Fruit fly (Drosophila melanogaster) whole organism, embryonic: Measurements from ENCODE around the gene CG43095.

Source experiments
- Atf3 ChIP-seq: fragments of 200-800 bp; sonication (Bioruptor generic); optimal IDR thresholded peaks from 3 replicates; lab custom pipeline; 2016; ENCODE audit warnings: missing biosample characterization, missing genetic modification characterization
- Blimp-1 ChIP-seq: fragments of 200-800 bp; sonication (Bioruptor generic); optimal IDR thresholded peaks from 3 replicates; lab custom pipeline; 2018; ENCODE audit warnings: missing biosample characterization, missing genetic modification characterization, mild to moderate bottlenecking, moderate library complexity, missing genetic modification reagents
- CG10147 ChIP-seq: fragments of 200-800 bp; sonication (Bioruptor generic); optimal IDR thresholded peaks from 2 replicates; lab custom pipeline; 2019; ENCODE audit warnings: missing biosample characterization, mild to moderate bottlenecking, missing genetic modification characterization, moderate library complexity
- CG12071 ChIP-seq: fragments of 200-800 bp; sonication (Bioruptor generic); optimal IDR thresholded peaks from 3 replicates; lab custom pipeline; 2018; ENCODE audit warnings: missing biosample characterization, mild to moderate bottlenecking, missing genetic modification characterization
- CG13894 ChIP-seq: fragments of 200-800 bp; sonication (Bioruptor generic); optimal IDR thresholded peaks from 3 replicates; lab custom pipeline; 2018; ENCODE audit warnings: missing biosample characterization, mild to moderate bottlenecking, missing genetic modification characterization, moderate library complexity
- CG14710 ChIP-seq: fragments of 200-800 bp; sonication (Bioruptor generic); optimal IDR thresholded peaks from 3 replicates; lab custom pipeline; 2019; ENCODE audit warnings: missing biosample characterization, mild to moderate bottlenecking, missing genetic modification characterization, moderate library complexity
- CG15269 ChIP-seq: fragments of 200-800 bp; sonication (Bioruptor generic); optimal IDR thresholded peaks from 2 replicates; lab custom pipeline; 2018; ENCODE audit warnings: missing biosample characterization, mild to moderate bottlenecking, missing genetic modification characterization, moderate library complexity
- CG15479 ChIP-seq: fragments of 200-800 bp; sonication (Bioruptor generic); optimal IDR thresholded peaks from 3 replicates; lab custom pipeline; 2019; ENCODE audit warnings: missing biosample characterization, mild to moderate bottlenecking, missing genetic modification characterization, moderate library complexity
- CG17328 ChIP-seq: fragments of 200-800 bp; sonication (Bioruptor generic); IDR thresholded peaks from 2 replicates; pipeline ENCODE4 v1.3.6; 2022; ENCODE audit warnings: missing biosample characterization, missing genetic modification characterization
- CG18011 ChIP-seq: fragments of 200-800 bp; sonication (Bioruptor generic); optimal IDR thresholded peaks from 2 replicates; lab custom pipeline; 2017; ENCODE audit warnings: missing biosample characterization, missing genetic modification characterization, mild to moderate bottlenecking, moderate library complexity, missing genotype
- CG18262 ChIP-seq: fragments of 200-800 bp; optimal IDR thresholded peaks from 3 replicates; lab custom pipeline; 2019; ENCODE audit warnings: missing biosample characterization, mild to moderate bottlenecking, missing genetic modification characterization, moderate library complexity
- CG2712 ChIP-seq: fragments of 200-800 bp; optimal IDR thresholded peaks from 3 replicates; lab custom pipeline; 2019; ENCODE audit warnings: missing biosample characterization, mild to moderate bottlenecking, missing genetic modification characterization, moderate library complexity
- CG31441 ChIP-seq: fragments of 200-800 bp; sonication (Bioruptor generic); IDR thresholded peaks from 2 replicates; pipeline ENCODE4 v1.3.6; 2022; ENCODE audit warnings: missing biosample characterization, missing genetic modification characterization
- CG32532 ChIP-seq: fragments of 200-800 bp; sonication (Bioruptor generic); IDR thresholded peaks from 2 replicates; pipeline ENCODE4 v1.3.6; 2022; ENCODE audit warnings: missing biosample characterization, missing genetic modification characterization
- CG4282 ChIP-seq: fragments of 200-800 bp; sonication (Bioruptor generic); optimal IDR thresholded peaks from 2 replicates; lab custom pipeline; 2016; ENCODE audit warnings: missing biosample characterization, missing genetic modification characterization
- CG4707 ChIP-seq: fragments of 200-800 bp; sonication (Bioruptor generic); optimal IDR thresholded peaks from 2 replicates; lab custom pipeline; 2018; ENCODE audit warnings: missing biosample characterization, mild to moderate bottlenecking, missing genetic modification characterization, moderate library complexity
- CG4854 ChIP-seq: fragments of 200-800 bp; sonication (Bioruptor generic); optimal IDR thresholded peaks from 2 replicates; lab custom pipeline; 2016; ENCODE audit warnings: missing biosample characterization, missing genetic modification characterization, inconsistent platforms
- CG6683 ChIP-seq: fragments of 200-800 bp; sonication (Bioruptor generic); optimal IDR thresholded peaks from 2 replicates; lab custom pipeline; 2017; ENCODE audit warnings: missing biosample characterization, mild to moderate bottlenecking, missing genetic modification characterization, missing genetic modification reagents
- CG6765 ChIP-seq: fragments of 200-800 bp; sonication (Bioruptor generic); optimal IDR thresholded peaks from 3 replicates; lab custom pipeline; 2017; ENCODE audit warnings: missing biosample characterization, mild to moderate bottlenecking, missing genetic modification characterization
- CG7786 ChIP-seq: fragments of 200-800 bp; sonication (Bioruptor generic); optimal IDR thresholded peaks from 2 replicates; lab custom pipeline; 2016; ENCODE audit warnings: missing biosample characterization, missing genetic modification characterization
- CG7839 ChIP-seq: fragments of 200-800 bp; sonication (Bioruptor generic); optimal IDR thresholded peaks from 3 replicates; lab custom pipeline; 2018; ENCODE audit warnings: missing biosample characterization, mild to moderate bottlenecking, missing genetic modification characterization, moderate library complexity
- CG8388 ChIP-seq: fragments of 200-800 bp; sonication (Bioruptor generic); optimal IDR thresholded peaks from 2 replicates; lab custom pipeline; 2019; ENCODE audit warnings: missing biosample characterization, mild to moderate bottlenecking, missing genetic modification characterization, moderate library complexity
- Dad ChIP-seq: fragments of 200-800 bp; sonication (Bioruptor generic); optimal IDR thresholded peaks from 3 replicates; lab custom pipeline; 2016; ENCODE audit warnings: missing biosample characterization, missing genetic modification characterization
- Dll ChIP-seq: fragments of 200-800 bp; sonication (Bioruptor generic); IDR thresholded peaks from 4 replicates; pipeline ENCODE4 v1.3.6; 2022; ENCODE audit warnings: missing biosample characterization, missing genetic modification characterization; ENCODE audit not compliant: partially characterized antibody
- Doc2 ChIP-seq: fragments of 200-800 bp; sonication (Bioruptor generic); IDR thresholded peaks from 2 replicates; pipeline ENCODE4 v1.3.6; 2022; ENCODE audit warnings: missing biosample characterization, missing genetic modification characterization
- Dp ChIP-seq: fragments of 200-800 bp; sonication (Bioruptor generic); optimal IDR thresholded peaks from 2 replicates; lab custom pipeline; 2018; ENCODE audit warnings: missing biosample characterization, mild to moderate bottlenecking, missing genetic modification characterization, moderate library complexity
- Elba2 ChIP-seq: fragments of 200-800 bp; sonication (Bioruptor generic); optimal IDR thresholded peaks from 3 replicates; lab custom pipeline; 2016; ENCODE audit warnings: missing biosample characterization, missing genetic modification characterization
- Hey ChIP-seq: fragments of 200-800 bp; sonication (Bioruptor generic); optimal IDR thresholded peaks from 3 replicates; lab custom pipeline; 2018; ENCODE audit warnings: missing biosample characterization, mild to moderate bottlenecking, missing genetic modification characterization
- Jarid2 ChIP-seq: fragments of 200-800 bp; sonication (Bioruptor generic); optimal IDR thresholded peaks from 3 replicates; lab custom pipeline; 2017; ENCODE audit warnings: mild to moderate bottlenecking, missing biosample characterization, missing genetic modification reagents, missing genetic modification characterization
- Lim3 ChIP-seq: fragments of 200-800 bp; sonication (Bioruptor generic); IDR thresholded peaks from 2 replicates; pipeline ENCODE4 v1.3.6; 2022; ENCODE audit warnings: missing biosample characterization, missing genetic modification characterization
- MBD-R2 ChIP-seq: fragments of 200-800 bp; sonication (Bioruptor generic); IDR thresholded peaks from 2 replicates; pipeline ENCODE4 v1.3.6; 2022; ENCODE audit warnings: missing biosample characterization, missing genetic modification characterization
- NFAT ChIP-seq: fragments of 200-800 bp; sonication (Bioruptor generic); IDR thresholded peaks from 2 replicates; pipeline ENCODE4 v1.3.6; 2022; ENCODE audit warnings: missing biosample characterization, missing genetic modification characterization
- Spps ChIP-seq: fragments of 200-800 bp; sonication (Bioruptor generic); optimal IDR thresholded peaks from 2 replicates; lab custom pipeline; 2018; ENCODE audit warnings: missing biosample characterization, mild to moderate bottlenecking, missing genetic modification characterization
- bowl ChIP-seq: fragments of 200-800 bp; sonication (Bioruptor generic); IDR thresholded peaks from 2 replicates; pipeline ENCODE4 v1.3.6; 2022; ENCODE audit warnings: missing biosample characterization, missing genetic modification characterization
- br ChIP-seq: fragments of >200 bp; optimal IDR thresholded peaks from 2 replicates; lab custom pipeline; 2017
- dati ChIP-seq: fragments of 200-800 bp; sonication (Bioruptor generic); IDR thresholded peaks from 2 replicates; pipeline ENCODE4 v1.3.6; 2022; ENCODE audit warnings: missing biosample characterization, missing genetic modification characterization
- esg ChIP-seq: fragments of 200-800 bp; sonication (Bioruptor generic); conservative IDR thresholded peaks from 2 replicates; pipeline ENCODE4 v1.3.6; 2022; ENCODE audit warnings: missing biosample characterization, missing genetic modification characterization
- kah ChIP-seq: fragments of 200-800 bp; sonication (Bioruptor generic); optimal IDR thresholded peaks from 2 replicates; lab custom pipeline; 2018; ENCODE audit warnings: missing biosample characterization, mild to moderate bottlenecking, missing genetic modification characterization
- kay ChIP-seq: fragments of 200-800 bp; sonication (Bioruptor generic); optimal IDR thresholded peaks from 2 replicates; lab custom pipeline; 2016; ENCODE audit warnings: missing biosample characterization, missing genetic modification characterization
- phol ChIP-seq: fragments of 200-800 bp; sonication (Bioruptor generic); optimal IDR thresholded peaks from 3 replicates; lab custom pipeline; 2018; ENCODE audit warnings: missing biosample characterization, mild to moderate bottlenecking, missing genetic modification characterization, moderate library complexity
- psq ChIP-seq: fragments of 200-800 bp; sonication (Bioruptor generic); optimal IDR thresholded peaks from 2 replicates; lab custom pipeline; 2017; ENCODE audit warnings: missing biosample characterization, missing genetic modification characterization
- pzg ChIP-seq: fragments of 200-800 bp; sonication (Bioruptor generic); optimal IDR thresholded peaks from 3 replicates; lab custom pipeline; 2018; ENCODE audit warnings: missing biosample characterization, mild to moderate bottlenecking, missing genetic modification characterization, moderate library complexity
- ranshi ChIP-seq: fragments of 200-800 bp; sonication (Bioruptor generic); IDR thresholded peaks from 2 replicates; pipeline ENCODE4 v1.3.6; 2022; ENCODE audit warnings: missing biosample characterization, missing genetic modification characterization
- salm ChIP-seq: fragments of 200-800 bp; sonication (Bioruptor generic); optimal IDR thresholded peaks from 2 replicates; lab custom pipeline; 2018; ENCODE audit warnings: missing biosample characterization, mild to moderate bottlenecking, missing genetic modification characterization
- shn ChIP-seq: fragments of 200-800 bp; sonication (Bioruptor generic); optimal IDR thresholded peaks from 3 replicates; lab custom pipeline; 2016; ENCODE audit warnings: missing biosample characterization, missing genetic modification characterization
- slp2 ChIP-seq: fragments of 200-800 bp; sonication (Bioruptor generic); optimal IDR thresholded peaks from 2 replicates; lab custom pipeline; 2016; ENCODE audit warnings: missing biosample characterization, missing genetic modification characterization
- stwl ChIP-seq: fragments of 200-800 bp; sonication (Bioruptor generic); optimal IDR thresholded peaks from 3 replicates; lab custom pipeline; 2018; ENCODE audit warnings: missing biosample characterization, mild to moderate bottlenecking, missing genetic modification characterization, moderate library complexity
- trem ChIP-seq: fragments of 200-800 bp; optimal IDR thresholded peaks from 3 replicates; lab custom pipeline; 2019; ENCODE audit warnings: missing biosample characterization, mild to moderate bottlenecking, missing genetic modification characterization, moderate library complexity
- tup ChIP-seq: fragments of 200-800 bp; sonication (Bioruptor generic); optimal IDR thresholded peaks from 2 replicates; lab custom pipeline; 2016; ENCODE audit warnings: missing biosample characterization, mild to moderate bottlenecking, missing genetic modification characterization, moderate library complexity
- yki ChIP-seq: fragments of >200 bp; optimal IDR thresholded peaks from 3 replicates; lab custom pipeline; 2018
- zen2 ChIP-seq: fragments of 200-800 bp; sonication (Bioruptor generic); IDR thresholded peaks from 3 replicates; pipeline ENCODE4 v1.3.6; 2022; ENCODE audit warnings: missing biosample characterization, missing genetic modification characterization; ENCODE audit not compliant: partially characterized antibody
- zf30C ChIP-seq: fragments of 200-800 bp; sonication (Bioruptor generic); optimal IDR thresholded peaks from 3 replicates; lab custom pipeline; 2018; ENCODE audit warnings: missing biosample characterization, mild to moderate bottlenecking, missing genetic modification characterization

The CG43095 gene

dm6 chr3R:22740930-22741329 lies 30.6 kb downstream of the CG43095 start, which contains the start of the genes Dcr-1 and CG6985 (continued):
- TF ChIP-seq dati: no peak
- TF ChIP-seq trem (tag; lab: Kevin White, UChicago): no peak
- TF ChIP-seq stwl (tag; lab: Kevin White, UChicago): peak; percentile 40
- no peak for TF ChIP-seq NFAT (GFP tag; lab: Robert Waterston, UW)
- TF ChIP-seq CG31441 (GFP tag; lab: Robert Waterston, UW): no peak
- TF ChIP-seq CG7786 (GFP tag; lab: Kevin White, UChicago): no peak
- TF ChIP-seq CG4707 (GFP tag; lab: Kevin White, UChicago): no peak
- no peak for TF ChIP-seq CG10147 (GFP tag; lab: Kevin White, UChicago)
- TF ChIP-seq Dll (GFP tag; lab: Robert Waterston, UW): 0 out of 4 replicates have a peak, but pooled peaks have one; percentile 23
- TF ChIP-seq phol (tag; lab: Kevin White, UChicago): no peak
- TF ChIP-seq kah (GFP tag; lab: Kevin White, UChicago): no peak
- TF ChIP-seq yki (lab: Kevin White, UChicago): no peak
- peak; percentile 64 for TF ChIP-seq Dp (GFP tag; lab: Kevin White, UChicago)
- TF ChIP-seq pzg: peak; percentile 42
- TF ChIP-seq tup (GFP tag; lab: Kevin White, UChicago): no peak
- no peak for TF ChIP-seq ranshi (GFP tag; lab: Robert Waterston, UW)
- no peak for TF ChIP-seq CG13894 (tag; lab: Kevin White, UChicago)
- no peak for TF ChIP-seq Atf3
- TF ChIP-seq CG2712 (tag; lab: Kevin White, UChicago): no peak
- TF ChIP-seq CG6765 (GFP tag; lab: Kevin White, UChicago): no peak
- no peak for TF ChIP-seq psq (GFP tag; lab: Kevin White, UChicago)
- TF ChIP-seq kay (GFP tag; lab: Kevin White, UChicago): no peak
- TF ChIP-seq esg (GFP tag; lab: Robert Waterston, UW): no peak
- no peak for TF ChIP-seq slp2 (GFP tag; lab: Kevin White, UChicago)
- no peak for TF ChIP-seq CG7839 (tag; lab: Kevin White, UChicago)
- TF ChIP-seq shn (GFP tag; lab: Kevin White, UChicago): no peak
- no peak for TF ChIP-seq CG8388
- TF ChIP-seq CG32532 (GFP tag; lab: Robert Waterston, UW): no peak
- no peak for TF ChIP-seq Dad (GFP tag; lab: Kevin White, UChicago)
- no peak for TF ChIP-seq Lim3 (GFP tag; lab: Robert Waterston, UW)
- no peak for TF ChIP-seq CG4282 (GFP tag; lab: Kevin White, UChicago)
- TF ChIP-seq CG15269 (tag; lab: Kevin White, UChicago): no peak
- TF ChIP-seq CG12071 (GFP tag; lab: Kevin White, UChicago): no peak
- no peak for TF ChIP-seq CG17328 (GFP tag; lab: Robert Waterston, UW)
- TF ChIP-seq CG6683 (GFP tag; lab: Kevin White, UChicago): no peak
- TF ChIP-seq bowl (GFP tag; lab: Robert Waterston, UW): no peak
- no peak for TF ChIP-seq CG15479 (GFP tag; lab: Kevin White, UChicago)
- TF ChIP-seq salm (tag; lab: Kevin White, UChicago): no peak
- 0 out of 3 replicates have a peak, but pooled peaks have one; percentile 20 for TF ChIP-seq zen2 (GFP tag; lab: Robert Waterston, UW)
- TF ChIP-seq CG4854 (GFP tag; lab: Kevin White, UChicago): no peak
- peak; percentile 50 for TF ChIP-seq CG14710
- TF ChIP-seq zf30C (GFP tag; lab: Kevin White, UChicago): no peak
- no peak for TF ChIP-seq CG18262 (tag; lab: Kevin White, UChicago)
- TF ChIP-seq CG18011 (GFP tag; lab: Kevin White, UChicago): no peak
- TF ChIP-seq Doc2: no peak
- TF ChIP-seq Elba2 (GFP tag; lab: Kevin White, UChicago): no peak
- TF ChIP-seq Spps (tag; lab: Kevin White, UChicago): no peak
- TF ChIP-seq MBD-R2 (GFP tag; lab: Robert Waterston, UW): peak; percentile 88
- no peak for TF ChIP-seq Blimp-1
- TF ChIP-seq Hey (tag; lab: Kevin White, UChicago): no peak
- no peak for TF ChIP-seq Jarid2
- no peak for TF ChIP-seq br (lab: Kevin White, UChicago)
